Fruit fly (Drosophila melanogaster) whole organism, embryonic: ENCODE results near the gene Rip11.

Experiments used
- Atf3 ChIP-seq: fragments of 200-800 bp; sonication (Bioruptor generic); optimal IDR thresholded peaks from 3 replicates; lab custom pipeline; 2016; ENCODE audit warnings: missing biosample characterization, missing genetic modification characterization
- BtbVII ChIP-seq: fragments of 200-800 bp; sonication (Bioruptor generic); optimal IDR thresholded peaks from 3 replicates; lab custom pipeline; 2017; ENCODE audit warnings: missing biosample characterization, mild to moderate bottlenecking, missing genetic modification characterization
- CG10979 ChIP-seq: fragments of 200-800 bp; sonication (Bioruptor generic); optimal IDR thresholded peaks from 2 replicates; lab custom pipeline; 2018; ENCODE audit warnings: missing biosample characterization, mild to moderate bottlenecking, missing genetic modification characterization, moderate library complexity
- CG13287 ChIP-seq: fragments of 200-800 bp; sonication (Bioruptor generic); IDR thresholded peaks from 2 replicates; pipeline ENCODE4 v1.3.6; 2022; ENCODE audit warnings: missing biosample characterization, missing genetic modification characterization; ENCODE audit not compliant: partially characterized antibody
- CG16813 ChIP-seq: fragments of 200-800 bp; sonication (Bioruptor generic); IDR thresholded peaks from 3 replicates; pipeline ENCODE4 v1.3.6; 2022; ENCODE audit warnings: missing biosample characterization, missing genetic modification characterization; ENCODE audit not compliant: partially characterized antibody
- CG2129 ChIP-seq: fragments of 200-800 bp; sonication (Bioruptor generic); IDR thresholded peaks from 2 replicates; pipeline ENCODE4 v1.3.6; 2022; ENCODE audit warnings: missing biosample characterization, missing genetic modification characterization; ENCODE audit not compliant: partially characterized antibody
- CG30020 ChIP-seq: fragments of 200-800 bp; optimal IDR thresholded peaks from 2 replicates; lab custom pipeline; 2019; ENCODE audit warnings: missing biosample characterization, mild to moderate bottlenecking, missing genetic modification characterization, moderate library complexity
- CG34224 ChIP-seq: fragments of 200-800 bp; sonication (Bioruptor generic); IDR thresholded peaks from 3 replicates; pipeline ENCODE4 v1.3.6; 2022; ENCODE audit warnings: missing biosample characterization, missing genetic modification characterization; ENCODE audit not compliant: partially characterized antibody
- CG42726 ChIP-seq: fragments of 200-800 bp; sonication (Bioruptor generic); IDR thresholded peaks from 2 replicates; pipeline ENCODE4 v1.3.6; 2022; ENCODE audit warnings: missing biosample characterization, missing genetic modification characterization; ENCODE audit not compliant: partially characterized antibody
- CG4360 ChIP-seq: fragments of 200-800 bp; sonication (Bioruptor generic); IDR thresholded peaks from 2 replicates; pipeline ENCODE4 v1.3.6; 2022; ENCODE audit warnings: missing biosample characterization, missing genetic modification characterization
- CG4730 ChIP-seq: fragments of 200-800 bp; sonication (Bioruptor generic); IDR thresholded peaks from 2 replicates; pipeline ENCODE4 v1.3.6; 2022; ENCODE audit warnings: missing biosample characterization, missing genetic modification characterization
- CG6689 ChIP-seq: fragments of 200-800 bp; sonication (Bioruptor generic); IDR thresholded peaks from 2 replicates; pipeline ENCODE4 v1.3.6; 2022; ENCODE audit warnings: missing biosample characterization, missing genetic modification characterization
- CG6791 ChIP-seq: fragments of 200-800 bp; sonication (Bioruptor generic); IDR thresholded peaks from 3 replicates; pipeline ENCODE4 v1.3.6; 2022; ENCODE audit warnings: missing biosample characterization, missing genetic modification characterization; ENCODE audit not compliant: partially characterized antibody
- CG7963 ChIP-seq: fragments of 200-800 bp; sonication (Bioruptor generic); IDR thresholded peaks from 3 replicates; pipeline ENCODE4 v1.3.6; 2022; ENCODE audit warnings: missing biosample characterization, missing genetic modification characterization; ENCODE audit not compliant: partially characterized antibody
- Dll ChIP-seq: fragments of 200-800 bp; sonication (Bioruptor generic); IDR thresholded peaks from 4 replicates; pipeline ENCODE4 v1.3.6; 2022; ENCODE audit warnings: missing biosample characterization, missing genetic modification characterization; ENCODE audit not compliant: partially characterized antibody
- Doc3 ChIP-seq: fragments of 200-800 bp; sonication (Bioruptor generic); IDR thresholded peaks from 3 replicates; pipeline ENCODE4 v1.3.6; 2022; ENCODE audit warnings: missing biosample characterization, missing genetic modification characterization; ENCODE audit not compliant: partially characterized antibody
- Drgx ChIP-seq: fragments of 200-800 bp; sonication (Bioruptor generic); IDR thresholded peaks from 2 replicates; pipeline ENCODE4 v1.3.6; 2022; ENCODE audit warnings: missing biosample characterization, missing genetic modification characterization
- HLH4C ChIP-seq: fragments of 200-800 bp; sonication (Bioruptor generic); IDR thresholded peaks from 3 replicates; pipeline ENCODE4 v1.3.6; 2022; ENCODE audit warnings: missing biosample characterization, missing genetic modification characterization; ENCODE audit not compliant: partially characterized antibody
- HmgZ ChIP-seq: fragments of 200-800 bp; sonication (Bioruptor generic); optimal IDR thresholded peaks from 2 replicates; lab custom pipeline; 2018; ENCODE audit warnings: missing biosample characterization, mild to moderate bottlenecking, missing genetic modification characterization
- Jarid2 ChIP-seq: fragments of 200-800 bp; sonication (Bioruptor generic); optimal IDR thresholded peaks from 3 replicates; lab custom pipeline; 2017; ENCODE audit warnings: mild to moderate bottlenecking, missing biosample characterization, missing genetic modification reagents, missing genetic modification characterization
- MTF-1 ChIP-seq: fragments of 200-800 bp; sonication (Bioruptor generic); optimal IDR thresholded peaks from 2 replicates; lab custom pipeline; 2018; ENCODE audit warnings: missing biosample characterization, mild to moderate bottlenecking, missing genetic modification characterization, borderline replicate concordance
- Med ChIP-seq: fragments of 200-800 bp; sonication (Bioruptor generic); peaks from one replicate; lab custom pipeline; 2016; ENCODE audit warnings: missing biosample characterization, missing genetic modification characterization, mild to moderate bottlenecking, inconsistent platforms, moderate library complexity
- Neu2 ChIP-seq: fragments of 200-800 bp; sonication (Bioruptor generic); optimal IDR thresholded peaks from 3 replicates; lab custom pipeline; 2016; ENCODE audit warnings: missing biosample characterization, missing genetic modification characterization, borderline replicate concordance
- Nf-YA ChIP-seq: fragments of 200-800 bp; sonication (Bioruptor generic); IDR thresholded peaks from 2 replicates; pipeline ENCODE4 v1.3.6; 2022; ENCODE audit warnings: missing biosample characterization, missing genetic modification characterization
- Oaz ChIP-seq: fragments of 200-800 bp; sonication (Bioruptor generic); IDR thresholded peaks from 2 replicates; pipeline ENCODE4 v1.3.6; 2022; ENCODE audit warnings: missing biosample characterization, missing genetic modification characterization
- Trl ChIP-seq, 3 experiments: fragments of >200 bp in 2 of 3; fragments of 200-800 bp in 1 of 3; sonication (Bioruptor generic) in 1 of 3; optimal IDR thresholded peaks; 2 replicates in 1 of 3; 3 replicates in 2 of 3; lab custom pipeline; 2016 to 2017; ENCODE audit warnings: missing biosample characterization in 1 of 3, missing genetic modification characterization in 1 of 3
- amos ChIP-seq: fragments of 200-800 bp; sonication (Bioruptor generic); IDR thresholded peaks from 2 replicates; pipeline ENCODE4 v1.3.6; 2022; ENCODE audit warnings: missing biosample characterization, missing genetic modification characterization; ENCODE audit not compliant: partially characterized antibody
- ato ChIP-seq: fragments of 200-800 bp; sonication (Bioruptor generic); IDR thresholded peaks from 2 replicates; pipeline ENCODE4 v1.3.6; 2022; ENCODE audit warnings: missing biosample characterization, missing genetic modification characterization; ENCODE audit not compliant: partially characterized antibody
- ci ChIP-seq: fragments of 200-800 bp; sonication (Bioruptor generic); IDR thresholded peaks from 3 replicates; pipeline ENCODE4 v1.3.6; 2022; ENCODE audit warnings: missing biosample characterization, missing genetic modification characterization
- emc ChIP-seq: fragments of 200-800 bp; sonication (Bioruptor generic); optimal IDR thresholded peaks from 2 replicates; lab custom pipeline; 2016; ENCODE audit warnings: missing biosample characterization, missing genetic modification characterization
- grn ChIP-seq: fragments of 200-800 bp; sonication (Bioruptor generic); optimal IDR thresholded peaks from 3 replicates; lab custom pipeline; 2017; ENCODE audit warnings: missing biosample characterization, missing genetic modification characterization
- inv ChIP-seq: fragments of 200-800 bp; sonication (Bioruptor generic); IDR thresholded peaks from 2 replicates; pipeline ENCODE4 v1.3.6; 2022; ENCODE audit warnings: missing biosample characterization, missing genetic modification characterization; ENCODE audit not compliant: partially characterized antibody
- lab ChIP-seq: fragments of 200-800 bp; sonication (Bioruptor generic); optimal IDR thresholded peaks from 3 replicates; lab custom pipeline; 2017; ENCODE audit warnings: missing biosample characterization, missing genetic modification characterization, mild to moderate bottlenecking, moderate library complexity, missing genetic modification reagents
- mld ChIP-seq: fragments of 200-800 bp; sonication (Bioruptor generic); IDR thresholded peaks from 3 replicates; pipeline ENCODE4 v1.3.6; 2022; ENCODE audit warnings: missing biosample characterization, missing genetic modification characterization; ENCODE audit not compliant: partially characterized antibody
- nerfin-1 ChIP-seq: fragments of 200-800 bp; sonication (Bioruptor generic); optimal IDR thresholded peaks from 3 replicates; lab custom pipeline; 2019; ENCODE audit warnings: missing biosample characterization, mild to moderate bottlenecking, missing genetic modification characterization, moderate library complexity
- org-1 ChIP-seq: fragments of 200-800 bp; sonication (Bioruptor generic); optimal IDR thresholded peaks from 2 replicates; lab custom pipeline; 2017; ENCODE audit warnings: missing biosample characterization, missing genetic modification characterization
- pan ChIP-seq, 4 experiments: fragments of >200 bp in 3 of 4; fragments of 200-800 bp in 1 of 4; sonication (Bioruptor generic) in 1 of 4; optimal IDR thresholded peaks in 3 of 4; IDR thresholded peaks in 1 of 4; 2 replicates each; pipeline versions ENCODE4 v1.3.6 to Lab custom; 2017 to 2022; ENCODE audit warnings: missing biosample characterization in 2 of 4, missing genetic modification characterization in 2 of 4, mixed read lengths in 1 of 4
- peb ChIP-seq: fragments of 200-800 bp; sonication (Bioruptor generic); IDR thresholded peaks from 2 replicates; pipeline ENCODE4 v1.3.6; 2022; ENCODE audit warnings: missing biosample characterization, missing genetic modification characterization
- rib ChIP-seq: fragments of 200-800 bp; sonication (Bioruptor generic); IDR thresholded peaks from 2 replicates; pipeline ENCODE4 v1.3.6; 2022; ENCODE audit warnings: missing biosample characterization, missing genetic modification characterization
- sens ChIP-seq: fragments of 200-800 bp; sonication (Bioruptor generic); peaks from one replicate; lab custom pipeline; 2016; ENCODE audit warnings: missing biosample characterization, missing genetic modification characterization
- so ChIP-seq: fragments of 200-800 bp; sonication (Bioruptor generic); IDR thresholded peaks from 3 replicates; pipeline ENCODE4 v1.3.6; 2022; ENCODE audit warnings: missing biosample characterization, missing genetic modification characterization
- tx ChIP-seq: fragments of 200-800 bp; sonication (Bioruptor generic); optimal IDR thresholded peaks from 2 replicates; lab custom pipeline; 2016; ENCODE audit warnings: missing biosample characterization, missing genetic modification characterization
- vnd ChIP-seq: fragments of 200-800 bp; sonication (Bioruptor generic); IDR thresholded peaks from 3 replicates; pipeline ENCODE4 v1.3.6; 2022; ENCODE audit warnings: missing biosample characterization, missing genetic modification characterization; ENCODE audit not compliant: partially characterized antibody
- vvl ChIP-seq: fragments of 200-800 bp; sonication (Bioruptor generic); IDR thresholded peaks from 2 replicates; pipeline ENCODE4 v1.3.6; 2022; ENCODE audit warnings: missing biosample characterization, missing genetic modification characterization
- wdn ChIP-seq: fragments of 200-800 bp; sonication (Bioruptor generic); IDR thresholded peaks from 2 replicates; pipeline ENCODE4 v1.3.6; 2022; ENCODE audit warnings: missing biosample characterization, missing genetic modification characterization
- zen2 ChIP-seq: fragments of 200-800 bp; sonication (Bioruptor generic); IDR thresholded peaks from 3 replicates; pipeline ENCODE4 v1.3.6; 2022; ENCODE audit warnings: missing biosample characterization, missing genetic modification characterization; ENCODE audit not compliant: partially characterized antibody
- zf30C ChIP-seq: fragments of 200-800 bp; sonication (Bioruptor generic); optimal IDR thresholded peaks from 3 replicates; lab custom pipeline; 2018; ENCODE audit warnings: missing biosample characterization, mild to moderate bottlenecking, missing genetic modification characterization

Rip11 gene

DNA sequence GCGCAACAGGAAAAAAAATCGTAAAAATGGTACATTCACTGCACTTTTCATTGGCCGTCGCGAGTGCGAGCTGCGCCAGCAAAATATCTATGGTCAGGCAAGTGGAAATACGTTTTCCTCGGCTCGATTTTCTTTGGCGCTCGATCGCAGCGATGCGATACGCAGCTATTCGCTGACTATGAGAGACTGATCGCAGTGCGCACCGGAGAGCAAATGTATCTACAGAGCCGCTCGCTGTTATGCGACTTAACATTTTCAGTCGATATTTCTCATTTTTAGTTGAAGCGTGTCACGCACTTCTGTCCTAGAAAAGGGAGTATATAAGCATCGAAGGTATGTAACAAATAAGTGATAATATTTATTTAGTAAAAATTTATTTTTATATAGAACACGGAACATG is 12.7 kb downstream of the Rip11 start, which contains the start of gene wgn (continued):
- TF ChIP-seq Neu2 (GFP tag; lab: Kevin White, UChicago), result no peak
- peak; percentile 43; the same call in 1 of the 2 replicates for TF ChIP-seq inv (GFP tag; lab: Robert Waterston, UW)
- TF ChIP-seq emc (GFP tag; lab: Kevin White, UChicago), result no peak
- TF ChIP-seq CG16813 (GFP tag; lab: Robert Waterston, UW), result peak; percentile 77
- TF ChIP-seq HLH4C, result peak; percentile 74; the same call in 2 of the 3 replicates
- peak; percentile 36 for TF ChIP-seq lab (GFP tag; lab: Kevin White, UChicago)
- TF ChIP-seq tx (GFP tag; lab: Kevin White, UChicago), result no peak
- peak; percentile 71; the same call in 2 of the 3 replicates for TF ChIP-seq mld (GFP tag; lab: Robert Waterston, UW)
- no peak for TF ChIP-seq Atf3 (GFP tag; lab: Kevin White, UChicago)
- no peak for TF ChIP-seq org-1
- TF ChIP-seq Oaz (GFP tag; lab: Robert Waterston, UW), result no peak
- TF ChIP-seq zen2 (GFP tag; lab: Robert Waterston, UW), result peak; percentile 89
- TF ChIP-seq ci (GFP tag; lab: Robert Waterston, UW), result peak; percentile 58; the same call in 2 of the 3 replicates
- peak; percentile 74 for TF ChIP-seq CG2129 (GFP tag; lab: Robert Waterston, UW)
- TF ChIP-seq CG34224, result peak; percentile 86
- peak; percentile 77 for TF ChIP-seq Med (GFP tag; lab: Kevin White, UChicago)
- no peak for TF ChIP-seq nerfin-1
- TF ChIP-seq CG30020 (tag; lab: Kevin White, UChicago), result no peak
- TF ChIP-seq HmgZ, result peak; percentile 4
- TF ChIP-seq MTF-1 (GFP tag; lab: Kevin White, UChicago), result peak; percentile 2
- peak; percentile 60; the same call in 2 of the 3 replicates for TF ChIP-seq CG7963 (GFP tag; lab: Robert Waterston, UW)
- no peak for TF ChIP-seq CG6689 (GFP tag; lab: Robert Waterston, UW)
- peak; percentile 46; the same call in 1 of the 2 replicates for TF ChIP-seq CG42726 (GFP tag; lab: Robert Waterston, UW)
- peak; percentile 33 to 43 for TF ChIP-seq Trl (optimal IDR thresholded peaks at IDR 0.05; lab: Kevin White, UChicago)
- no peak for TF ChIP-seq Trl (GFP tag; optimal IDR thresholded peaks at IDR 0.05; lab: Kevin White, UChicago)
- no peak for TF ChIP-seq Nf-YA
- peak; percentile 35 for TF ChIP-seq sens (GFP tag; lab: Kevin White, UChicago)
- TF ChIP-seq pan (optimal IDR thresholded peaks at IDR 0.05; lab: Kevin White, UChicago), result no peak
- peak in 1 of 2 experiments; percentile 35 for TF ChIP-seq pan (GFP tag; optimal IDR thresholded peaks at IDR 0.05 in 1 of 2, IDR thresholded peaks at IDR 0.05 in 1 of 2)
- TF ChIP-seq ato (GFP tag; lab: Robert Waterston, UW), result peak; percentile 13; the same call in 1 of the 2 replicates
- TF ChIP-seq CG10979 (tag; lab: Kevin White, UChicago), result no peak
- TF ChIP-seq grn (GFP tag; lab: Kevin White, UChicago), result peak; percentile 24
- no peak for TF ChIP-seq peb (GFP tag; lab: Robert Waterston, UW)
- TF ChIP-seq wdn, result no peak
- 0 out of 3 replicates have a peak, but pooled peaks have one; percentile 10 for TF ChIP-seq so (GFP tag; lab: Robert Waterston, UW)
- TF ChIP-seq CG4730 (GFP tag; lab: Robert Waterston, UW), result no peak
- no peak for TF ChIP-seq rib (GFP tag; lab: Robert Waterston, UW)
- TF ChIP-seq Jarid2 (GFP tag; lab: Kevin White, UChicago), result peak; percentile 95
- TF ChIP-seq CG4360, result peak; percentile 36; the same call in 1 of the 2 replicates
- peak; percentile 0 for TF ChIP-seq BtbVII (GFP tag; lab: Kevin White, UChicago)
- TF ChIP-seq vvl (GFP tag; lab: Robert Waterston, UW), result 0 out of 2 replicates have a peak, but pooled peaks have one; percentile 13
- TF ChIP-seq Drgx (GFP tag; lab: Robert Waterston, UW), result peak; percentile 17; the same call in 1 of the 2 replicates
- TF ChIP-seq Dll (GFP tag; lab: Robert Waterston, UW), result peak; percentile 97
- peak; percentile 69 for TF ChIP-seq CG6791
- TF ChIP-seq vnd (GFP tag; lab: Robert Waterston, UW), result peak; percentile 67; the same call in 2 of the 3 replicates
- TF ChIP-seq zf30C (GFP tag; lab: Kevin White, UChicago), result peak; percentile 15
- peak; percentile 75 for TF ChIP-seq amos (GFP tag; lab: Robert Waterston, UW)
- TF ChIP-seq Doc3, result peak; percentile 95
- TF ChIP-seq CG13287 (GFP tag; lab: Robert Waterston, UW), result peak; percentile 92
